Fruit fly (Drosophila melanogaster) whole organism, embryonic: ENCODE data around the gene CG4218.

ENCODE experiments used
- Asciz ChIP-seq: fragments of 200-800 bp; sonication (Bioruptor generic); optimal IDR thresholded peaks from 2 replicates; lab custom pipeline; 2017; ENCODE audit warnings: missing biosample characterization, mild to moderate bottlenecking, missing genetic modification characterization, missing genetic modification reagents
- CG1233 ChIP-seq: fragments of 200-800 bp; sonication (Bioruptor generic); optimal IDR thresholded peaks from 4 replicates; lab custom pipeline; 2018; ENCODE audit warnings: missing biosample characterization, mild to moderate bottlenecking, missing genetic modification characterization
- CG12942 ChIP-seq: fragments of 200-800 bp; sonication (Bioruptor generic); optimal IDR thresholded peaks from 3 replicates; lab custom pipeline; 2016; ENCODE audit warnings: missing biosample characterization, missing genetic modification characterization
- CG13287 ChIP-seq: fragments of 200-800 bp; sonication (Bioruptor generic); IDR thresholded peaks from 2 replicates; pipeline ENCODE4 v1.3.6; 2022; ENCODE audit warnings: missing biosample characterization, missing genetic modification characterization; ENCODE audit not compliant: partially characterized antibody
- CG15514 ChIP-seq: fragments of 200-800 bp; sonication (Bioruptor generic); optimal IDR thresholded peaks from 3 replicates; lab custom pipeline; 2017; ENCODE audit warnings: missing biosample characterization, missing genetic modification characterization, mild to moderate bottlenecking, moderate library complexity, missing genetic modification reagents
- CG17385 ChIP-seq: fragments of 200-800 bp; sonication (Bioruptor generic); optimal IDR thresholded peaks from 3 replicates; lab custom pipeline; 2018; ENCODE audit warnings: missing biosample characterization, mild to moderate bottlenecking, missing genetic modification characterization
- CG17829 ChIP-seq: fragments of 200-800 bp; optimal IDR thresholded peaks from 2 replicates; lab custom pipeline; 2019; ENCODE audit warnings: missing biosample characterization, mild to moderate bottlenecking, missing genetic modification characterization, moderate library complexity
- CG18619 ChIP-seq: fragments of 200-800 bp; sonication (Bioruptor generic); optimal IDR thresholded peaks from 3 replicates; lab custom pipeline; 2017; ENCODE audit warnings: missing biosample characterization, mild to moderate bottlenecking, missing genetic modification characterization
- CG30403 ChIP-seq: fragments of 200-800 bp; sonication (Bioruptor generic); optimal IDR thresholded peaks from 3 replicates; lab custom pipeline; 2016; ENCODE audit warnings: missing biosample characterization, missing genetic modification characterization
- CG30431 ChIP-seq: fragments of 200-800 bp; sonication (Bioruptor generic); optimal IDR thresholded peaks from 2 replicates; lab custom pipeline; 2017; ENCODE audit warnings: missing biosample characterization, missing genetic modification characterization
- CG34224 ChIP-seq: fragments of 200-800 bp; sonication (Bioruptor generic); IDR thresholded peaks from 3 replicates; pipeline ENCODE4 v1.3.6; 2022; ENCODE audit warnings: missing biosample characterization, missing genetic modification characterization; ENCODE audit not compliant: partially characterized antibody
- CG43689 ChIP-seq: fragments of 200-800 bp; sonication (Bioruptor generic); IDR thresholded peaks from 2 replicates; pipeline ENCODE4 v1.3.6; 2022; ENCODE audit warnings: missing biosample characterization, missing genetic modification characterization
- CG5180 ChIP-seq: fragments of 200-800 bp; sonication (Bioruptor generic); optimal IDR thresholded peaks from 3 replicates; lab custom pipeline; 2017; ENCODE audit warnings: missing biosample characterization, missing genetic modification characterization, mild to moderate bottlenecking, moderate library complexity, missing genetic modification reagents
- CG6813 ChIP-seq: fragments of 200-800 bp; sonication (Bioruptor generic); optimal IDR thresholded peaks from 2 replicates; lab custom pipeline; 2017; ENCODE audit warnings: missing biosample characterization, missing genetic modification characterization, mild to moderate bottlenecking, moderate library complexity, missing genetic modification reagents
- CG7786 ChIP-seq: fragments of 200-800 bp; sonication (Bioruptor generic); optimal IDR thresholded peaks from 2 replicates; lab custom pipeline; 2016; ENCODE audit warnings: missing biosample characterization, missing genetic modification characterization
- CG8290 ChIP-seq, 3 experiments: fragments of 200-800 bp; sonication (Bioruptor generic); optimal IDR thresholded peaks; 2 replicates each; lab custom pipeline; 2016 to 2019; ENCODE audit warnings: missing biosample characterization in 3 of 3, missing genetic modification characterization in 3 of 3, mild to moderate bottlenecking in 2 of 3, moderate library complexity in 1 of 3
- CG9932 ChIP-seq: fragments of 200-800 bp; sonication (Bioruptor generic); IDR thresholded peaks from 2 replicates; pipeline ENCODE4 v1.3.6; 2022; ENCODE audit warnings: missing biosample characterization, missing genetic modification characterization
- Deaf1 ChIP-seq: fragments of 200-800 bp; optimal IDR thresholded peaks from 3 replicates; lab custom pipeline; 2019; ENCODE audit warnings: missing biosample characterization, mild to moderate bottlenecking, missing genetic modification characterization, moderate library complexity
- E2f1 ChIP-seq: fragments of 200-800 bp; sonication (Bioruptor generic); IDR thresholded peaks from 2 replicates; pipeline ENCODE4 v1.3.6; 2022; ENCODE audit warnings: missing biosample characterization, missing genetic modification characterization
- Ets65A ChIP-seq: fragments of 200-800 bp; sonication (Bioruptor generic); peaks from one replicate; lab custom pipeline; 2016; ENCODE audit warnings: missing biosample characterization, missing genetic modification characterization
- H15 ChIP-seq: fragments of 200-800 bp; sonication (Bioruptor generic); IDR thresholded peaks from 3 replicates; pipeline ENCODE4 v1.3.6; 2022; ENCODE audit warnings: missing biosample characterization, missing genetic modification characterization
- Hr78 ChIP-seq, 2 experiments: fragments of 200-800 bp in 1 of 2; fragments of >200 bp in 1 of 2; sonication (Bioruptor generic) in 1 of 2; optimal IDR thresholded peaks; 2 replicates each; lab custom pipeline; 2017 to 2019; ENCODE audit warnings: missing biosample characterization in 2 of 2, missing genetic modification characterization in 2 of 2, mild to moderate bottlenecking in 1 of 2, moderate library complexity in 1 of 2
- Hsf ChIP-seq: fragments of 200-800 bp; sonication (Bioruptor generic); optimal IDR thresholded peaks from 3 replicates; lab custom pipeline; 2016; ENCODE audit warnings: missing biosample characterization, missing genetic modification characterization
- Kr ChIP-seq: fragments of 200-800 bp; sonication (Bioruptor generic); optimal IDR thresholded peaks from 2 replicates; lab custom pipeline; 2017; ENCODE audit warnings: missing biosample characterization, mild to moderate bottlenecking, missing genetic modification characterization
- Med ChIP-seq: fragments of 200-800 bp; sonication (Bioruptor generic); peaks from one replicate; lab custom pipeline; 2016; ENCODE audit warnings: missing biosample characterization, missing genetic modification characterization, mild to moderate bottlenecking, inconsistent platforms, moderate library complexity
- Nf-YA ChIP-seq: fragments of 200-800 bp; sonication (Bioruptor generic); IDR thresholded peaks from 2 replicates; pipeline ENCODE4 v1.3.6; 2022; ENCODE audit warnings: missing biosample characterization, missing genetic modification characterization
- Nf-YC ChIP-seq: fragments of 200-800 bp; optimal IDR thresholded peaks from 3 replicates; lab custom pipeline; 2019; ENCODE audit warnings: missing biosample characterization, mild to moderate bottlenecking, missing genetic modification characterization, moderate library complexity
- NfI ChIP-seq: fragments of 200-800 bp; sonication (Bioruptor generic); optimal IDR thresholded peaks from 3 replicates; lab custom pipeline; 2018; ENCODE audit warnings: missing biosample characterization, mild to moderate bottlenecking, missing genetic modification characterization, moderate library complexity
- Side ChIP-seq: fragments of 200-800 bp; sonication (Bioruptor generic); optimal IDR thresholded peaks from 2 replicates; lab custom pipeline; 2016; ENCODE audit warnings: missing biosample characterization, missing genetic modification characterization
- Sin3A ChIP-seq: fragments of >200 bp; optimal IDR thresholded peaks from 2 replicates; lab custom pipeline; 2018
- Six4 ChIP-seq: fragments of 200-800 bp; sonication (Bioruptor generic); optimal IDR thresholded peaks from 2 replicates; lab custom pipeline; 2016; ENCODE audit warnings: missing biosample characterization, missing genetic modification characterization
- Taf1 ChIP-seq: fragments of 200-800 bp; sonication (Bioruptor generic); IDR thresholded peaks from 2 replicates; pipeline ENCODE4 v1.3.6; 2022; ENCODE audit warnings: missing biosample characterization, missing genetic modification characterization
- Xbp1 ChIP-seq: fragments of 200-800 bp; sonication (Bioruptor generic); optimal IDR thresholded peaks from 3 replicates; lab custom pipeline; 2016; ENCODE audit warnings: missing biosample characterization, mild to moderate bottlenecking, missing genetic modification characterization
- YL-1 ChIP-seq: fragments of 200-800 bp; sonication (Bioruptor generic); optimal IDR thresholded peaks from 3 replicates; lab custom pipeline; 2017; ENCODE audit warnings: missing biosample characterization, mild to moderate bottlenecking, missing genetic modification characterization
- al ChIP-seq: fragments of 200-800 bp; sonication (Bioruptor generic); IDR thresholded peaks from 2 replicates; pipeline ENCODE4 v1.3.6; 2022; ENCODE audit warnings: missing biosample characterization, missing genetic modification characterization
- cad ChIP-seq: fragments of >200 bp; optimal IDR thresholded peaks from 2 replicates; lab custom pipeline; 2017; ENCODE audit warnings: missing biosample characterization, missing genetic modification characterization
- chm ChIP-seq: fragments of 200-800 bp; sonication (Bioruptor generic); IDR thresholded peaks from 2 replicates; pipeline ENCODE4 v1.3.6; 2022; ENCODE audit warnings: missing biosample characterization, missing genetic modification characterization
- ewg ChIP-seq: fragments of 200-800 bp; sonication (Bioruptor generic); optimal IDR thresholded peaks from 3 replicates; lab custom pipeline; 2017; ENCODE audit warnings: mild to moderate bottlenecking, missing biosample characterization, missing genetic modification reagents, missing genetic modification characterization
- jing ChIP-seq: fragments of 200-800 bp; sonication (Bioruptor generic); optimal IDR thresholded peaks from 2 replicates; lab custom pipeline; 2018; ENCODE audit warnings: missing biosample characterization, mild to moderate bottlenecking, missing genetic modification characterization
- kah ChIP-seq: fragments of 200-800 bp; sonication (Bioruptor generic); optimal IDR thresholded peaks from 2 replicates; lab custom pipeline; 2018; ENCODE audit warnings: missing biosample characterization, mild to moderate bottlenecking, missing genetic modification characterization
- kni ChIP-seq: fragments of 200-800 bp; sonication (Bioruptor generic); optimal IDR thresholded peaks from 3 replicates; lab custom pipeline; 2017; ENCODE audit warnings: mild to moderate bottlenecking, missing biosample characterization, missing genetic modification reagents, missing genetic modification characterization
- lbe ChIP-seq: fragments of 200-800 bp; sonication (Bioruptor generic); optimal IDR thresholded peaks from 2 replicates; lab custom pipeline; 2016; ENCODE audit warnings: missing biosample characterization, mild to moderate bottlenecking, missing genetic modification characterization
- nerfin-1 ChIP-seq: fragments of 200-800 bp; sonication (Bioruptor generic); optimal IDR thresholded peaks from 3 replicates; lab custom pipeline; 2019; ENCODE audit warnings: missing biosample characterization, mild to moderate bottlenecking, missing genetic modification characterization, moderate library complexity
- oc ChIP-seq: fragments of 200-800 bp; sonication (Bioruptor generic); optimal IDR thresholded peaks from 2 replicates; lab custom pipeline; 2018; ENCODE audit warnings: missing biosample characterization, mild to moderate bottlenecking, missing genetic modification characterization, moderate library complexity
- rib ChIP-seq: fragments of 200-800 bp; sonication (Bioruptor generic); IDR thresholded peaks from 2 replicates; pipeline ENCODE4 v1.3.6; 2022; ENCODE audit warnings: missing biosample characterization, missing genetic modification characterization
- run ChIP-seq: fragments of 200-800 bp; sonication (Bioruptor generic); optimal IDR thresholded peaks from 3 replicates; lab custom pipeline; 2018; ENCODE audit warnings: missing biosample characterization, mild to moderate bottlenecking, missing genetic modification characterization
- scrt ChIP-seq: fragments of 200-800 bp; sonication (Bioruptor generic); optimal IDR thresholded peaks from 2 replicates; lab custom pipeline; 2018; ENCODE audit warnings: missing biosample characterization, mild to moderate bottlenecking, missing genetic modification characterization, moderate library complexity
- sens ChIP-seq: fragments of 200-800 bp; sonication (Bioruptor generic); peaks from one replicate; lab custom pipeline; 2016; ENCODE audit warnings: missing biosample characterization, missing genetic modification characterization
- stc ChIP-seq: fragments of 200-800 bp; sonication (Bioruptor generic); IDR thresholded peaks from 2 replicates; pipeline ENCODE4 v1.3.6; 2022; ENCODE audit warnings: missing biosample characterization, missing genetic modification characterization
- unpg ChIP-seq: fragments of 200-800 bp; sonication (Bioruptor generic); optimal IDR thresholded peaks from 3 replicates; lab custom pipeline; 2018; ENCODE audit warnings: missing biosample characterization, mild to moderate bottlenecking, missing genetic modification characterization, moderate library complexity
- z ChIP-seq: fragments of 200-800 bp; sonication (Bioruptor generic); IDR thresholded peaks from 3 replicates; pipeline ENCODE4 v1.3.6; 2022; ENCODE audit warnings: missing biosample characterization, missing genetic modification characterization

Gene CG4218

DNA sequence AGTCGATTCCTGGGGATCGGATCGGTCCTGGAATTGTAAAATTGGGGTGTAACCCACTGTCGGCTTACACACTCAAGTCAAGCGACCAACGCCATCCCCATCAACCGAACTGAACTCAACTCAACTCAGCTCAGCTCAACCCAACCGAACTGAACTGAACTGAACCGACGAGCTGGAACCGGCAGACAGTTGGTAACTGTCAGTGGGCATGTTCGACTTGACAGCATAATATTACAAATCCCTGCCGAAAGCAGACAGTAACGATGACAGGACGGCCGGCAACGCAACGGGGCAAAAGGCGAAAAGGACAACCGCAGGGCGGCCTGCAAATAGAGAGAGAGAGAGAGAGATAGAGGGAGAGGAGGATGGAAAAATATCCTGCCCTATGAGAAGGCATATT lies 40.2 kb downstream of the CG4218 start (continued):
- peak; percentile 2 for TF ChIP-seq Side
- no peak for TF ChIP-seq CG7786 (GFP tag; lab: Kevin White, UChicago)
- no peak for TF ChIP-seq Taf1 (GFP tag; lab: Robert Waterston, UW)
- no peak for TF ChIP-seq Hsf
- TF ChIP-seq lbe (GFP tag; lab: Kevin White, UChicago) = no peak
- peak; percentile 36 for TF ChIP-seq Deaf1
- peak; percentile 9 for TF ChIP-seq Asciz (GFP tag; lab: Kevin White, UChicago)
- no peak for TF ChIP-seq E2f1 (GFP tag; lab: Robert Waterston, UW)
- no peak for TF ChIP-seq rib
- peak; percentile 11 for TF ChIP-seq CG17829
- TF ChIP-seq al (GFP tag; lab: Robert Waterston, UW) = no peak
- TF ChIP-seq CG30431 (GFP tag; lab: Kevin White, UChicago) = no peak
- peak; percentile 88 for TF ChIP-seq CG5180 (GFP tag; lab: Kevin White, UChicago)
- no peak for TF ChIP-seq chm (GFP tag; lab: Robert Waterston, UW)
- TF ChIP-seq kah (GFP tag; lab: Kevin White, UChicago) = no peak
- peak; percentile 68; the same call in 1 of the 3 replicates for TF ChIP-seq z
- peak; percentile 8 for TF ChIP-seq CG6813 (GFP tag; lab: Kevin White, UChicago)
- TF ChIP-seq H15 (GFP tag; lab: Robert Waterston, UW) = no peak
- no peak for TF ChIP-seq Sin3A
- no peak for TF ChIP-seq Nf-YA
- TF ChIP-seq CG9932 (GFP tag; lab: Robert Waterston, UW) = no peak
- TF ChIP-seq jing (GFP tag; lab: Kevin White, UChicago) = no peak
- no peak for TF ChIP-seq CG18619 (GFP tag; lab: Kevin White, UChicago)
- no peak for TF ChIP-seq CG1233 (GFP tag; lab: Kevin White, UChicago)
- TF ChIP-seq scrt = no peak
- no peak for TF ChIP-seq CG43689 (GFP tag; lab: Robert Waterston, UW)
- TF ChIP-seq oc (tag; lab: Kevin White, UChicago) = peak; percentile 60
- peak; percentile 23 for TF ChIP-seq nerfin-1 (tag; lab: Kevin White, UChicago)
- no peak for TF ChIP-seq CG13287
- peak; percentile 74 for TF ChIP-seq Med (GFP tag; lab: Kevin White, UChicago)
- no peak for TF ChIP-seq CG8290 (GFP tag; optimal IDR thresholded peaks at IDR 0.05; lab: Kevin White, UChicago)
- peak in 1 of 2 experiments; percentile 9 for TF ChIP-seq CG8290 (tag; optimal IDR thresholded peaks at IDR 0.05; lab: Kevin White, UChicago)
- no peak for TF ChIP-seq NfI
- TF ChIP-seq sens (GFP tag; lab: Kevin White, UChicago) = peak; percentile 68
- no peak for TF ChIP-seq Xbp1 (GFP tag; lab: Kevin White, UChicago)
- no peak for TF ChIP-seq stc (GFP tag; lab: Robert Waterston, UW)
- peak; percentile 81 for TF ChIP-seq Kr (GFP tag; lab: Kevin White, UChicago)
- TF ChIP-seq Hr78 (GFP tag; optimal IDR thresholded peaks at IDR 0.05; lab: Kevin White, UChicago) = no peak
- TF ChIP-seq Six4 (GFP tag; lab: Kevin White, UChicago) = no peak
- TF ChIP-seq ewg (GFP tag; lab: Kevin White, UChicago) = no peak
- TF ChIP-seq run (tag; lab: Kevin White, UChicago) = peak; percentile 19
- peak; percentile 57 for TF ChIP-seq Ets65A (GFP tag; lab: Kevin White, UChicago)
- TF ChIP-seq CG30403 = no peak
- no peak for TF ChIP-seq CG12942
- no peak for TF ChIP-seq cad
- TF ChIP-seq CG17385 = no peak
- no peak for TF ChIP-seq YL-1 (GFP tag; lab: Kevin White, UChicago)
- no peak for TF ChIP-seq unpg (GFP tag; lab: Kevin White, UChicago)
- peak; percentile 39 for TF ChIP-seq CG15514
- peak; percentile 44 for TF ChIP-seq kni (GFP tag; lab: Kevin White, UChicago)
- TF ChIP-seq Nf-YC (tag; lab: Kevin White, UChicago) = peak; percentile 26
- TF ChIP-seq CG34224 (GFP tag; lab: Robert Waterston, UW) = no peak
